Worm (Caenorhabditis elegans) whole organism, L2 larva: ENCODE results near the gene arr-1.

Experiments used
- alr-1 ChIP-seq: fragments of 150-350 bp; optimal IDR thresholded peaks from 2 replicates; lab custom pipeline; 2014; ENCODE audit warnings: missing biosample characterization, missing genetic modification characterization
- egl-27 ChIP-seq: sonication (generic microtip); optimal IDR thresholded peaks from 3 replicates; lab custom pipeline; 2017; ENCODE audit warnings: missing biosample characterization, missing genetic modification reagents, missing genetic modification characterization
- snpc-4 ChIP-seq: fragments of 150-350 bp; optimal IDR thresholded peaks from 2 replicates; lab custom pipeline; 2014; ENCODE audit warnings: missing biosample characterization, missing genetic modification characterization

ce11 chrX:982598-982997 lies 32.0 kb downstream of the arr-1 start:
- no peak for TF ChIP-seq egl-27 (tag; lab: Kevin White, UChicago)
- no peak for TF ChIP-seq snpc-4 (tag; lab: Kevin White, UChicago)
- no peak for TF ChIP-seq alr-1 (tag; lab: Kevin White, UChicago)
